Fruit fly (Drosophila melanogaster): Measurements from ENCODE around the gene CG31957.

Gene CG31957

dm6 chr2L:3880048-3880447 lies 7.8 kb upstream of the CG31957 start:
- peak in 1 of 2 experiments; percentile 84 for TF ChIP-seq foxo (GFP tag; optimal IDR thresholded peaks at IDR 0.05)
- no peak for TF ChIP-seq Hr78 (GFP tag; optimal IDR thresholded peaks at IDR 0.05)
- peak; percentile 20 for TF ChIP-seq Jra (GFP tag; optimal IDR thresholded peaks at IDR 0.05)
- peak; percentile 41 for TF ChIP-seq woc (GFP tag; optimal IDR thresholded peaks at IDR 0.05)
- peak; percentile 75 for TF ChIP-seq fru (GFP tag; optimal IDR thresholded peaks at IDR 0.05)
- TF ChIP-seq dl (GFP tag; optimal IDR thresholded peaks at IDR 0.05; ENCODE audit: insufficient read depth in 1 of 2, partially characterized antibody in 2 of 2) = no peak
- peak; percentile 18 for TF ChIP-seq psq (GFP tag; optimal IDR thresholded peaks at IDR 0.05)
- TF ChIP-seq Abd-B (GFP tag; optimal IDR thresholded peaks at IDR 0.05) = no peak
- TF ChIP-seq rgr (GFP tag; optimal IDR thresholded peaks at IDR 0.05) = peak; percentile 73
- no peak for TF ChIP-seq Vsx2 (GFP tag; optimal IDR thresholded peaks at IDR 0.05; ENCODE audit: partially characterized antibody)
- TF ChIP-seq dmrt93B (GFP tag; optimal IDR thresholded peaks at IDR 0.05) = peak; percentile 19
- TF ChIP-seq CG32264 (GFP tag; optimal IDR thresholded peaks at IDR 0.05) = no peak
- TF ChIP-seq OdsH (GFP tag; optimal IDR thresholded peaks at IDR 0.05) = peak; percentile 58
- TF ChIP-seq HLH106 (tag; optimal IDR thresholded peaks at IDR 0.05) = peak; percentile 68
- TF ChIP-seq h (GFP tag; optimal IDR thresholded peaks at IDR 0.05) = peak; percentile 89
- TF ChIP-seq Hnf4 (GFP tag; optimal IDR thresholded peaks at IDR 0.05) = peak; percentile 17
- peak; percentile 15 for TF ChIP-seq br (GFP tag; optimal IDR thresholded peaks at IDR 0.05)
- no peak for TF ChIP-seq N (GFP tag; optimal IDR thresholded peaks at IDR 0.05)
- TF ChIP-seq ey (GFP tag; optimal IDR thresholded peaks at IDR 0.05) = peak; percentile 46

- no peak for TF ChIP-seq Rel (GFP tag; optimal IDR thresholded peaks at IDR 0.05)
- TF ChIP-seq Rel (tag; optimal IDR thresholded peaks at IDR 0.05) = no peak
- no peak for TF ChIP-seq HLH106 (tag; optimal IDR thresholded peaks at IDR 0.05)
- TF ChIP-seq sage (GFP tag; optimal IDR thresholded peaks at IDR 0.05) = no peak
- no peak for TF ChIP-seq Abd-B (GFP tag; optimal IDR thresholded peaks at IDR 0.05)
- TF ChIP-seq CG9705 (GFP tag; optimal IDR thresholded peaks at IDR 0.05) = no peak
- TF ChIP-seq rgr (GFP tag; optimal IDR thresholded peaks at IDR 0.05) = no peak
- TF ChIP-seq br (GFP tag; optimal IDR thresholded peaks at IDR 0.05) = no peak
- TF ChIP-seq tai (GFP tag; optimal IDR thresholded peaks at IDR 0.05) = no peak
- no peak for TF ChIP-seq Mio (GFP tag; optimal IDR thresholded peaks at IDR 0.05)
- no peak for TF ChIP-seq fru (GFP tag; optimal IDR thresholded peaks at IDR 0.05)
- no peak for TF ChIP-seq woc (GFP tag; optimal IDR thresholded peaks at IDR 0.05)
- no peak for TF ChIP-seq Dfd (GFP tag; optimal IDR thresholded peaks at IDR 0.05)
- no peak for TF ChIP-seq N (GFP tag; optimal IDR thresholded peaks at IDR 0.05)
- TF ChIP-seq jim (GFP tag; optimal IDR thresholded peaks at IDR 0.05) = no peak
- no peak for TF ChIP-seq lola (GFP tag; optimal IDR thresholded peaks at IDR 0.05)
- no peak for TF ChIP-seq Dif (GFP tag; optimal IDR thresholded peaks at IDR 0.05; ENCODE audit: partially characterized antibody)
Observed at dm6 chr2L:3877011-3877410, 4.8 kb upstream of the CG31957 start.

- TF ChIP-seq brk (GFP tag; optimal IDR thresholded peaks at IDR 0.05) (no peak), pan (optimal IDR thresholded peaks at IDR 0.05) (no peak)
Observed at dm6 chr2L:3867474-3868082, 4.7 kb downstream of the CG31957 start, which contains the start of gene Cep97. Cep97 (plus strand) TSS chr2L:3867697.

- TF ChIP-seq dmrt93B (GFP tag; optimal IDR thresholded peaks at IDR 0.05) (no peak), Hr78 (GFP tag; optimal IDR thresholded peaks at IDR 0.05) (no peak), Rel (GFP tag; optimal IDR thresholded peaks at IDR 0.05) (no peak), Rel (tag; optimal IDR thresholded peaks at IDR 0.05) (peak; percentile 45), fru (GFP tag; optimal IDR thresholded peaks at IDR 0.05) (no peak)
Observed at dm6 chr2L:3862437-3863041, 9.7 kb downstream of the CG31957 start, which contains the start of gene TTLL4B. TTLL4B (plus strand) TSS chr2L:3862668.

dm6 chr2L:3861388-3861787 lies 10.9 kb downstream of the CG31957 start:
- TF ChIP-seq HLH106 (tag; optimal IDR thresholded peaks at IDR 0.05) (peak; percentile 62), sv (GFP tag; optimal IDR thresholded peaks at IDR 0.05) (peak; percentile 38), Mio (GFP tag; optimal IDR thresholded peaks at IDR 0.05) (no peak), psq (GFP tag; optimal IDR thresholded peaks at IDR 0.05) (peak; percentile 74), foxo (GFP tag; optimal IDR thresholded peaks at IDR 0.05) (peak in 1 of 2 experiments; percentile 63), OdsH (GFP tag; optimal IDR thresholded peaks at IDR 0.05) (peak; percentile 82), brk (GFP tag; optimal IDR thresholded peaks at IDR 0.05) (no peak), Jra (GFP tag; optimal IDR thresholded peaks at IDR 0.05) (no peak), Rel (GFP tag; optimal IDR thresholded peaks at IDR 0.05) (no peak), Rel (tag; optimal IDR thresholded peaks at IDR 0.05) (peak; percentile 27), woc (GFP tag; optimal IDR thresholded peaks at IDR 0.05) (peak; percentile 31), br (GFP tag; optimal IDR thresholded peaks at IDR 0.05) (peak; percentile 80), rgr (GFP tag; optimal IDR thresholded peaks at IDR 0.05) (no peak), jim (GFP tag; optimal IDR thresholded peaks at IDR 0.05) (no peak), ey (GFP tag; optimal IDR thresholded peaks at IDR 0.05) (peak; percentile 72), Sp1 (GFP tag; optimal IDR thresholded peaks at IDR 0.05) (peak; percentile 76), sage (GFP tag; optimal IDR thresholded peaks at IDR 0.05) (no peak), Vsx2 (GFP tag; optimal IDR thresholded peaks at IDR 0.05; ENCODE audit: partially characterized antibody) (no peak), h (GFP tag; optimal IDR thresholded peaks at IDR 0.05) (peak; percentile 62)
